Worm (Caenorhabditis elegans) whole organism, L4 larva: ENCODE data around the gene mpz-1.

ENCODE experiments used
- F26F4.8 ChIP-seq: fragments of 200-800 bp; sonication (Bioruptor generic); conservative IDR thresholded peaks from 2 replicates; pipeline ENCODE4 v1.3.6; 2022; ENCODE audit warnings: missing genetic modification characterization, missing compliant biosample characterization
- T20F7.1 ChIP-seq: fragments of 200-800 bp; sonication (Bioruptor generic); optimal IDR thresholded peaks from 2 replicates; lab custom pipeline; 2018; ENCODE audit warnings: mild to moderate bottlenecking, missing genetic modification characterization, missing compliant biosample characterization
- Y105C5A.15 ChIP-seq: fragments of 200-800 bp; sonication (Bioruptor generic); IDR thresholded peaks from 2 replicates; pipeline ENCODE4 v1.3.6; 2022; ENCODE audit warnings: missing genetic modification characterization, missing compliant biosample characterization
- Y75B8A.6 ChIP-seq: fragments of 200-800 bp; sonication (Bioruptor generic); IDR thresholded peaks from 2 replicates; pipeline ENCODE4 v1.3.6; 2022; ENCODE audit warnings: missing genetic modification reagents, missing genetic modification characterization, missing compliant biosample characterization
- ZK546.5 ChIP-seq, 2 experiments: sonication (generic microtip); optimal IDR thresholded peaks; 2 replicates each; lab custom pipeline; 2017; ENCODE audit warnings: missing biosample characterization in 2 of 2, missing genetic modification characterization in 2 of 2
- aha-1 ChIP-seq: fragments of 150-350 bp; peaks from one replicate; lab custom pipeline; 2014; ENCODE audit warnings: missing biosample characterization, missing genetic modification characterization
- arid-1 ChIP-seq: fragments of 200-800 bp; sonication (Bioruptor generic); conservative IDR thresholded peaks from 2 replicates; pipeline ENCODE4 v1.3.6; 2022; ENCODE audit warnings: missing genetic modification reagents, missing genetic modification characterization, missing compliant biosample characterization
- ceh-32 ChIP-seq: sonication (generic microtip); optimal IDR thresholded peaks from 2 replicates; lab custom pipeline; 2016; ENCODE audit warnings: mild to moderate bottlenecking, missing genetic modification characterization, missing compliant biosample characterization; ENCODE audit not compliant: poor library complexity
- ceh-44 ChIP-seq: fragments of 200-800 bp; sonication (Bioruptor generic); IDR thresholded peaks from 2 replicates; pipeline ENCODE4 v1.3.6; 2022; ENCODE audit warnings: missing genetic modification reagents, missing genetic modification characterization, missing compliant biosample characterization
- ces-1 ChIP-seq: fragments of 150-350 bp; sonication (generic microtip); optimal IDR thresholded peaks from 4 replicates; lab custom pipeline; 2014; ENCODE audit warnings: missing biosample characterization, missing genetic modification reagents, missing genetic modification characterization
- ctbp-1 ChIP-seq: fragments of 200-800 bp; sonication (Bioruptor generic); IDR thresholded peaks from 2 replicates; pipeline ENCODE4 v1.3.6; 2022; ENCODE audit warnings: missing genetic modification reagents, missing genetic modification characterization, missing compliant biosample characterization
- daf-12 ChIP-seq: fragments of 150-350 bp; optimal IDR thresholded peaks from 2 replicates; lab custom pipeline; 2014; ENCODE audit warnings: missing biosample characterization, missing genetic modification reagents, missing genetic modification characterization
- daf-16 ChIP-seq, 3 experiments: sonication (generic microtip); optimal IDR thresholded peaks; 2 replicates each; lab custom pipeline; 2016 to 2017; ENCODE audit warnings: missing genetic modification characterization in 3 of 3, missing genetic modification reagents in 3 of 3, mild to moderate bottlenecking in 2 of 3, missing compliant biosample characterization in 2 of 3, missing biosample characterization in 1 of 3, moderate library complexity in 1 of 3
- egl-43 ChIP-seq: fragments of 200-800 bp; sonication (Bioruptor generic); IDR thresholded peaks from 2 replicates; pipeline ENCODE4 v1.3.6; 2022; ENCODE audit warnings: missing genetic modification reagents, missing genetic modification characterization, missing compliant biosample characterization
- fkh-10 ChIP-seq: fragments of 150-350 bp; optimal IDR thresholded peaks from 2 replicates; lab custom pipeline; 2014; ENCODE audit warnings: missing biosample characterization, missing genetic modification reagents, missing genetic modification characterization
- fos-1 ChIP-seq: fragments of 150-350 bp; optimal IDR thresholded peaks from 2 replicates; lab custom pipeline; 2014; ENCODE audit warnings: missing biosample characterization, missing genetic modification characterization
- hif-1 ChIP-seq, 2 experiments: sonication (generic microtip); optimal IDR thresholded peaks; 2 replicates each; lab custom pipeline; 2016 to 2017; ENCODE audit warnings: missing compliant biosample characterization in 2 of 2, missing genetic modification characterization in 2 of 2, missing genetic modification reagents in 2 of 2, missing genotype in 2 of 2, mild to moderate bottlenecking in 1 of 2
- hlh-11 ChIP-seq: fragments of 200-800 bp; sonication (Bioruptor generic); optimal IDR thresholded peaks from 2 replicates; lab custom pipeline; 2018; ENCODE audit warnings: mild to moderate bottlenecking, missing genetic modification characterization, missing compliant biosample characterization
- jun-1 ChIP-seq: fragments of 150-350 bp; optimal IDR thresholded peaks from 2 replicates; lab custom pipeline; 2014; ENCODE audit warnings: missing biosample characterization, missing genetic modification reagents, missing genetic modification characterization
- lin-1 ChIP-seq: fragments of 200-800 bp; sonication (Bioruptor generic); IDR thresholded peaks from 2 replicates; pipeline ENCODE4 v1.3.6; 2022; ENCODE audit warnings: missing genetic modification reagents, missing genetic modification characterization, missing compliant biosample characterization
- lin-13 ChIP-seq: fragments of 150-350 bp; optimal IDR thresholded peaks from 2 replicates; lab custom pipeline; 2014; ENCODE audit warnings: missing biosample characterization, missing genetic modification reagents, missing genetic modification characterization
- lin-15B ChIP-seq: fragments of 150-350 bp; sonication (generic microtip); optimal IDR thresholded peaks from 3 replicates; lab custom pipeline; 2014; ENCODE audit warnings: missing biosample characterization, missing genetic modification characterization
- lin-29 ChIP-seq: fragments of 200-800 bp; sonication (Bioruptor generic); IDR thresholded peaks from 2 replicates; pipeline ENCODE4 v1.3.6; 2022; ENCODE audit warnings: missing genetic modification reagents, missing genetic modification characterization, missing compliant biosample characterization
- madf-9 ChIP-seq: fragments of 200-800 bp; sonication (Bioruptor generic); conservative IDR thresholded peaks from 2 replicates; pipeline ENCODE4 v1.3.6; 2022; ENCODE audit warnings: missing genetic modification reagents, missing genetic modification characterization, missing compliant biosample characterization
- nhr-10 ChIP-seq: fragments of 150-350 bp; optimal IDR thresholded peaks from 2 replicates; lab custom pipeline; 2014; ENCODE audit warnings: missing biosample characterization, missing genetic modification characterization
- nhr-41 ChIP-seq: fragments of 200-800 bp; sonication (Bioruptor generic); IDR thresholded peaks from 2 replicates; pipeline ENCODE4 v1.3.6; 2022; ENCODE audit warnings: missing genetic modification reagents, missing genetic modification characterization, missing compliant biosample characterization
- nhr-77 ChIP-seq: fragments of 150-350 bp; optimal IDR thresholded peaks from 2 replicates; lab custom pipeline; 2014; ENCODE audit warnings: missing biosample characterization, missing genetic modification characterization
- pha-4 ChIP-seq, 2 experiments: fragments of 150-350 bp in 1 of 2; fragments of 200-800 bp in 1 of 2; sonication (Bioruptor generic) in 1 of 2; IDR thresholded peaks in 1 of 2; optimal IDR thresholded peaks in 1 of 2; 2 replicates each; pipeline versions ENCODE4 v1.3.6 to Lab custom; 2014 to 2022; ENCODE audit warnings: missing genetic modification characterization in 2 of 2, missing genetic modification reagents in 2 of 2, missing biosample characterization in 1 of 2, missing compliant biosample characterization in 1 of 2
- php-3 ChIP-seq: fragments of 200-800 bp; sonication (Bioruptor generic); IDR thresholded peaks from 2 replicates; pipeline ENCODE4 v1.3.6; 2022; ENCODE audit warnings: missing genetic modification reagents, missing genetic modification characterization, missing compliant biosample characterization
- rbr-2 ChIP-seq: sonication (generic microtip); optimal IDR thresholded peaks from 2 replicates; lab custom pipeline; 2016; ENCODE audit warnings: missing genotype, missing genetic modification characterization, missing compliant biosample characterization
- snpc-1.2 ChIP-seq: fragments of 200-800 bp; sonication (Bioruptor generic); IDR thresholded peaks from 2 replicates; pipeline ENCODE4 v1.3.6; 2022; ENCODE audit warnings: missing genetic modification reagents, missing genetic modification characterization, missing compliant biosample characterization
- spr-1 ChIP-seq: sonication (generic microtip); optimal IDR thresholded peaks from 2 replicates; lab custom pipeline; 2016; ENCODE audit warnings: mild to moderate bottlenecking, missing genetic modification characterization, missing compliant biosample characterization
- tra-1 ChIP-seq: fragments of 200-800 bp; sonication (Bioruptor generic); IDR thresholded peaks from 2 replicates; pipeline ENCODE4 v1.3.6; 2022; ENCODE audit warnings: missing genetic modification reagents, missing genetic modification characterization, missing compliant biosample characterization
- unc-62 ChIP-seq, 3 experiments: fragments of 150-350 bp in 1 of 3; sonication (generic microtip); optimal IDR thresholded peaks in 2 of 3; peaks in 1 of 3; 1 replicate in 1 of 3; 2 replicates in 2 of 3; lab custom pipeline; 2014 to 2017; ENCODE audit warnings: missing biosample characterization in 3 of 3, missing genetic modification characterization in 3 of 3, missing genetic modification reagents in 3 of 3, missing genotype in 1 of 3

The mpz-1 gene

DNA sequence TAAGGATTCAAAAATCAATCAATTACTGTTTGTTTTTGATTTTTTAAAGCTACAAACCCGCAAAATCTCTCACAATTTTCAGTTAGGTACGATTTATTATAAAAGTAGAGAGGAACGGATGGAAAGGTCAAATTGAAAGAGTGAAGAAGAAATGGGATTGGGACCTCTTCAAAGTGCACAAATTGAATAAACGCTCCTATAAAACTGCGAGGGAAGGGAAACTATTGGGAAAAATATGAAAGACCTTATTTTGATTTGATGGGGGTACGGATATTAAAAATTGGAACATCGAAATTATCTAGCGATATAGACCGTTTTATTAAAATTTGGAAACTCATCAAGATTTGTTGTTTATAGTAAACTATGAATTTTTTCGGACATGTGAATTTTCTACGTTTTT lies 11.2 kb downstream of the mpz-1 start:
- no peak for TF ChIP-seq hif-1 (tag; optimal IDR thresholded peaks at IDR 0.05; lab: Kevin White, UChicago)
- no peak for TF ChIP-seq fos-1 (tag; lab: Kevin White, UChicago)
- no peak for TF ChIP-seq snpc-1.2 (GFP tag; lab: Robert Waterston, UW)
- TF ChIP-seq unc-62 (GFP tag; optimal IDR thresholded peaks at IDR 0.05 in 1 of 2; lab: Kevin White, UChicago) = no peak
- TF ChIP-seq unc-62 (tag; optimal IDR thresholded peaks at IDR 0.05; lab: Kevin White, UChicago) = no peak
- no peak for TF ChIP-seq hlh-11 (tag; lab: Kevin White, UChicago)
- no peak for TF ChIP-seq daf-16 (GFP tag; optimal IDR thresholded peaks at IDR 0.05; lab: Kevin White, UChicago)
- TF ChIP-seq daf-16 (tag; optimal IDR thresholded peaks at IDR 0.05; lab: Kevin White, UChicago) = no peak
- no peak for TF ChIP-seq lin-13
- TF ChIP-seq pha-4 (GFP tag; IDR thresholded peaks at IDR 0.05; lab: Robert Waterston, UW) = no peak
- TF ChIP-seq pha-4 (tag; optimal IDR thresholded peaks at IDR 0.05; lab: Kevin White, UChicago) = no peak
- TF ChIP-seq nhr-77 = no peak
- no peak for TF ChIP-seq ceh-32 (tag; lab: Kevin White, UChicago)
- no peak for TF ChIP-seq F26F4.8 (GFP tag; lab: Robert Waterston, UW)
- no peak for TF ChIP-seq arid-1 (GFP tag; lab: Robert Waterston, UW)
- no peak for TF ChIP-seq rbr-2 (tag; lab: Kevin White, UChicago)

DNA sequence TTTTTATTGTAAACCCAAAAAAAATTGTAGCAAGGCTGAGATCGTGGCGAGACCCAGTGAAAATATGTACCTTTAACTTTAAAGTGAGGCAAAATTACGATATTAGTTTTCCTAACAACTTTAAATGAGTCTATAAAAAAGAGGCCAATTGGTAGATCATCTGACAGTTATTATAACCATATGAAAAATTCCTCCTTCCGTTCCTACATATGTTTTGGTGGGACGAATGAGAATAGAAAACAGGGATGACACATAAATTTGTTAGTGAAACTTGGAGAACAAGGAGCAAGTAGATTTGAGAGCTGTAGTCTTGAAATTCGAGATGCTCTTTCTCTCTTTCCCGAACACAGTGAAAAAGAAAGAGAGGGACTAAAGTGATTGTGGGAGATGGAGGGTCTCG lies 12.7 kb downstream of the mpz-1 start:
- no peak for TF ChIP-seq daf-12
- no peak for TF ChIP-seq fkh-10
- peak; percentile 91 for TF ChIP-seq aha-1 (tag; lab: Kevin White, UChicago)
- TF ChIP-seq, all 104 proteins: peak for 1

DNA sequence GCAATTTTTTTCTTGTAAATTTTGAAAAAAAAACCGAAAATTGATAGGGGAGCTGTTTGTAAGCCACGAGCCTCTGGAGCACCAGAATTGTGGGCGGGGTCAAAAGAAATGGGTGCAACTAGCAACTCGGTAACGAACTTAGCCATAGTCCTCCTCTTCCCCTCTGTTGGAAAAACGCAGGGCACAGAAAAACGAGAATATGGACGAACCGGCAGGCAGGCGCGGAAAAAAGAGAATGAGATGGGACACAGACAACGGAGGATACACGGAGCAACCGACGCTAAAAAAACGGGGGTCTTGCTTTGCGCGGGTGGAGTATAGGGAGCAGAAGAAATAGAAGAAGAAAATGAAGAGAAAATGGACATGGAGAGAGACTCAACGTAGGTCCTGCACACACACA lies 16.3 kb downstream of the mpz-1 start:
- no peak for TF ChIP-seq tra-1 (GFP tag; lab: Robert Waterston, UW)
- TF ChIP-seq Y75B8A.6 (GFP tag; lab: Robert Waterston, UW) = no peak
- TF ChIP-seq fkh-10 = peak; percentile 70
- no peak for TF ChIP-seq lin-29
- TF ChIP-seq lin-15B (tag; lab: Kevin White, UChicago) = no peak
- no peak for TF ChIP-seq fos-1 (tag; lab: Kevin White, UChicago)
- peak; percentile 68; the same call in 1 of the 2 replicates for TF ChIP-seq ctbp-1 (GFP tag; lab: Robert Waterston, UW)
- no peak for TF ChIP-seq ceh-44 (GFP tag; lab: Robert Waterston, UW)
- no peak for TF ChIP-seq php-3 (GFP tag; lab: Robert Waterston, UW)
- no peak for TF ChIP-seq nhr-10 (tag; lab: Kevin White, UChicago)
- TF ChIP-seq aha-1 (tag; lab: Kevin White, UChicago) = peak; percentile 86
- no peak for TF ChIP-seq egl-43 (GFP tag; lab: Robert Waterston, UW)
- no peak for TF ChIP-seq madf-9 (GFP tag; lab: Robert Waterston, UW)
- TF ChIP-seq snpc-1.2 (GFP tag; lab: Robert Waterston, UW) = no peak
- peak; percentile 31 for TF ChIP-seq ces-1 (GFP tag; lab: Kevin White, UChicago)
- TF ChIP-seq daf-16 (GFP tag; optimal IDR thresholded peaks at IDR 0.05; lab: Kevin White, UChicago) = no peak
- TF ChIP-seq daf-16 (tag; optimal IDR thresholded peaks at IDR 0.05; lab: Kevin White, UChicago) = no peak
- TF ChIP-seq ZK546.5 (tag; optimal IDR thresholded peaks at IDR 0.05; lab: Kevin White, UChicago) = no peak
- TF ChIP-seq lin-1 = no peak

DNA sequence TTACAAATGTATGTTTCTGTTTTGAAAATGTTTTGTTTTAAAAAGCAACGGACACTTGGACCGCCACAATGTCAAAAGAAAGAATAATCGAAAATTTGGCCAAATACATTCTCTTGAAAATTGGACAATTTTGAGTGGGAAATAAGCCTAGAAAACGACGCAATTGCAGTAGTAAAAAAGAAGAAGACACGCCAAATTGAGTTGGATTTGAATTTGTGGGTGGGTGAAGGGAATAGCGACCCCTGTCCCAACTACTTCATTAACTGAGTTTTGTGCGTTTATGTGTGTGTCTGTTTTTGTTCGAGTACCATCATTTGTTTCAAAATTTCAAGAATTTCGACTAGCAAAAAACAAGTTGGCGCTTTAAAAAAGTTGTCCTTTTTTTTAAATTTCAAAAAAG lies 17.1 kb downstream of the mpz-1 start:
- TF ChIP-seq Y105C5A.15 (GFP tag; lab: Robert Waterston, UW) = no peak
- TF ChIP-seq ZK546.5 (tag; optimal IDR thresholded peaks at IDR 0.05; lab: Kevin White, UChicago) = no peak
- TF ChIP-seq unc-62 (GFP tag; optimal IDR thresholded peaks at IDR 0.05 in 1 of 2; lab: Kevin White, UChicago) = peak in 1 of 2 experiments; percentile 22
- no peak for TF ChIP-seq unc-62 (tag; optimal IDR thresholded peaks at IDR 0.05; lab: Kevin White, UChicago)
- TF ChIP-seq T20F7.1 (GFP tag; lab: Kevin White, UChicago) = no peak
- no peak for TF ChIP-seq nhr-41 (GFP tag; lab: Robert Waterston, UW)
- TF ChIP-seq jun-1 = no peak
- TF ChIP-seq spr-1 (tag; lab: Kevin White, UChicago) = no peak
